Worm (Caenorhabditis elegans) whole organism, L1 larva: ENCODE data around the gene T16D1.1.

ENCODE experiments used
- C16A3.4 ChIP-seq: fragments of 150-350 bp; optimal IDR thresholded peaks from 2 replicates; lab custom pipeline; 2014; ENCODE audit warnings: missing biosample characterization, missing genetic modification characterization
- Y116A8C.19 ChIP-seq: sonication (generic microtip); optimal IDR thresholded peaks from 2 replicates; lab custom pipeline; 2016; ENCODE audit warnings: missing compliant biosample characterization, missing genetic modification characterization, borderline replicate concordance
- ama-1 ChIP-seq: fragments of 150-350 bp; optimal IDR thresholded peaks from 2 replicates; lab custom pipeline; 2014
- blmp-1 ChIP-seq: fragments of 150-350 bp; optimal IDR thresholded peaks from 2 replicates; lab custom pipeline; 2014; ENCODE audit warnings: missing biosample characterization, missing genetic modification characterization
- ceh-8 ChIP-seq: fragments of 200-800 bp; sonication (Bioruptor generic); optimal IDR thresholded peaks from 2 replicates; lab custom pipeline; 2018; ENCODE audit warnings: mild to moderate bottlenecking, missing genetic modification characterization, moderate library complexity, missing compliant biosample characterization
- ceh-82 ChIP-seq, 3 experiments: fragments of 150-350 bp in 1 of 3; sonication (generic microtip) in 2 of 3; optimal IDR thresholded peaks; 2 replicates each; lab custom pipeline; 2014 to 2017; ENCODE audit warnings: missing biosample characterization in 3 of 3, missing genetic modification characterization in 3 of 3
- ceh-88 ChIP-seq: fragments of 200-800 bp; sonication (Bioruptor generic); IDR thresholded peaks from 2 replicates; pipeline ENCODE4 v1.3.6; 2022; ENCODE audit warnings: missing genetic modification characterization, missing compliant biosample characterization
- dpl-1 ChIP-seq, 3 experiments: fragments of 150-350 bp in 2 of 3; sonication (generic microtip) in 1 of 3; optimal IDR thresholded peaks; 2 replicates each; lab custom pipeline; 2014 to 2017; ENCODE audit warnings: missing biosample characterization in 3 of 3, missing genetic modification characterization in 3 of 3, missing genetic modification reagents in 3 of 3
- dsc-1 ChIP-seq: sonication (generic microtip); optimal IDR thresholded peaks from 2 replicates; lab custom pipeline; 2016; ENCODE audit warnings: mild to moderate bottlenecking, missing genetic modification characterization, missing compliant biosample characterization
- efl-1 ChIP-seq, 4 experiments: fragments of 150-350 bp; optimal IDR thresholded peaks in 3 of 4; peaks in 1 of 4; 1 replicate in 1 of 4; 2 replicates in 3 of 4; lab custom pipeline; 2014; ENCODE audit warnings: missing biosample characterization in 2 of 4, missing genetic modification characterization in 2 of 4, missing genetic modification reagents in 2 of 4
- egl-27 ChIP-seq, 2 experiments: fragments of 150-350 bp in 1 of 2; sonication (generic microtip); optimal IDR thresholded peaks; 3 replicates each; lab custom pipeline; 2017 to 2018; ENCODE audit warnings: missing biosample characterization in 2 of 2, missing genetic modification characterization in 2 of 2, missing genetic modification reagents in 2 of 2
- elt-3 ChIP-seq, 6 experiments: fragments of 150-350 bp in 1 of 6; sonication (generic microtip); optimal IDR thresholded peaks; 2 replicates each; lab custom pipeline; 2017 to 2018; ENCODE audit warnings: missing biosample characterization in 6 of 6, missing genetic modification characterization in 6 of 6, inconsistent platforms in 1 of 6
- ets-5 ChIP-seq: fragments of 200-800 bp; sonication (Bioruptor generic); IDR thresholded peaks from 2 replicates; pipeline ENCODE4 v1.3.6; 2022; ENCODE audit warnings: missing genetic modification characterization, missing compliant biosample characterization
- fkh-10 ChIP-seq: sonication (generic microtip); optimal IDR thresholded peaks from 2 replicates; lab custom pipeline; 2017; ENCODE audit warnings: missing biosample characterization, missing genetic modification reagents, missing genetic modification characterization
- fkh-8 ChIP-seq: sonication (generic microtip); optimal IDR thresholded peaks from 2 replicates; lab custom pipeline; 2016; ENCODE audit warnings: mild to moderate bottlenecking, missing genetic modification characterization, missing compliant biosample characterization
- irx-1 ChIP-seq: sonication (generic microtip); optimal IDR thresholded peaks from 2 replicates; lab custom pipeline; 2016; ENCODE audit warnings: missing genetic modification characterization, missing compliant biosample characterization
- isw-1 ChIP-seq: fragments of 200-800 bp; sonication (Bioruptor generic); IDR thresholded peaks from 2 replicates; pipeline ENCODE4 v1.3.6; 2022; ENCODE audit warnings: missing genetic modification characterization, missing compliant biosample characterization
- lin-14 ChIP-seq: fragments of 200-800 bp; sonication (Bioruptor generic); optimal IDR thresholded peaks from 2 replicates; lab custom pipeline; 2018; ENCODE audit warnings: mild to moderate bottlenecking, missing genetic modification characterization, moderate library complexity, missing compliant biosample characterization
- lin-15B ChIP-seq: fragments of 150-350 bp; sonication (generic microtip); optimal IDR thresholded peaks from 3 replicates; lab custom pipeline; 2014; ENCODE audit warnings: missing biosample characterization, missing genetic modification characterization
- lin-35 ChIP-seq, 2 experiments: fragments of 150-350 bp; optimal IDR thresholded peaks; 2 replicates each; lab custom pipeline; 2014; ENCODE audit warnings: missing biosample characterization in 2 of 2, missing genetic modification characterization in 2 of 2, missing genetic modification reagents in 2 of 2
- lsy-2 ChIP-seq, 2 experiments: fragments of 150-350 bp; optimal IDR thresholded peaks; 2 replicates each; lab custom pipeline; 2014; ENCODE audit warnings: missing biosample characterization in 2 of 2, missing genetic modification characterization in 2 of 2
- mep-1 ChIP-seq: fragments of 150-350 bp; optimal IDR thresholded peaks from 2 replicates; lab custom pipeline; 2014; ENCODE audit warnings: missing biosample characterization, missing genetic modification characterization
- nhr-19 ChIP-seq: fragments of 200-800 bp; sonication (Bioruptor generic); conservative IDR thresholded peaks from 2 replicates; pipeline ENCODE4 v1.3.6; 2022; ENCODE audit warnings: missing genetic modification characterization, missing compliant biosample characterization
- nhr-20 ChIP-seq: sonication (generic microtip); optimal IDR thresholded peaks from 2 replicates; lab custom pipeline; 2016; ENCODE audit warnings: mild to moderate bottlenecking, missing genetic modification characterization, missing compliant biosample characterization
- nhr-47 ChIP-seq: sonication (generic microtip); optimal IDR thresholded peaks from 2 replicates; lab custom pipeline; 2016; ENCODE audit warnings: mild to moderate bottlenecking, missing genetic modification characterization, moderate library complexity, missing compliant biosample characterization
- nhr-71 ChIP-seq: sonication (generic microtip); optimal IDR thresholded peaks from 2 replicates; lab custom pipeline; 2016; ENCODE audit warnings: mild to moderate bottlenecking, missing genetic modification characterization, moderate library complexity, missing compliant biosample characterization
- nhr-84 ChIP-seq: sonication (generic microtip); optimal IDR thresholded peaks from 2 replicates; lab custom pipeline; 2017; ENCODE audit warnings: missing biosample characterization, missing genetic modification characterization
- nhr-85 ChIP-seq: sonication (generic microtip); peaks from one replicate; lab custom pipeline; 2016; ENCODE audit warnings: missing genetic modification characterization, inconsistent platforms, missing compliant biosample characterization
- pqm-1 ChIP-seq: sonication (generic microtip); optimal IDR thresholded peaks from 3 replicates; lab custom pipeline; 2017; ENCODE audit warnings: missing biosample characterization, missing genetic modification characterization
- rnt-1 ChIP-seq: sonication (generic microtip); optimal IDR thresholded peaks from 2 replicates; lab custom pipeline; 2016; ENCODE audit warnings: mild to moderate bottlenecking, missing genetic modification characterization, moderate library complexity, missing compliant biosample characterization
- skn-1 ChIP-seq: fragments of 150-350 bp; optimal IDR thresholded peaks from 2 replicates; lab custom pipeline; 2014; ENCODE audit warnings: missing biosample characterization, missing genetic modification characterization
- snpc-4 ChIP-seq: fragments of 150-350 bp; optimal IDR thresholded peaks from 2 replicates; lab custom pipeline; 2014; ENCODE audit warnings: missing biosample characterization, missing genetic modification characterization
- snu-23 ChIP-seq: sonication (generic microtip); optimal IDR thresholded peaks from 2 replicates; lab custom pipeline; 2016; ENCODE audit warnings: missing genetic modification characterization, missing compliant biosample characterization
- sptf-1 ChIP-seq: fragments of 150-350 bp; optimal IDR thresholded peaks from 2 replicates; lab custom pipeline; 2014; ENCODE audit warnings: missing biosample characterization, missing genetic modification characterization
- swsn-7 ChIP-seq: sonication (generic microtip); optimal IDR thresholded peaks from 2 replicates; lab custom pipeline; 2016; ENCODE audit warnings: missing genetic modification characterization, missing compliant biosample characterization
- tbx-2 ChIP-seq: sonication (generic microtip); optimal IDR thresholded peaks from 2 replicates; lab custom pipeline; 2016; ENCODE audit warnings: missing genetic modification characterization, missing compliant biosample characterization
- unc-86 ChIP-seq: sonication (generic microtip); optimal IDR thresholded peaks from 2 replicates; lab custom pipeline; 2016; ENCODE audit warnings: missing genetic modification characterization, missing compliant biosample characterization
- unc-98 ChIP-seq: fragments of 200-800 bp; sonication (Bioruptor generic); IDR thresholded peaks from 2 replicates; pipeline ENCODE4 v1.3.6; 2022; ENCODE audit warnings: missing genetic modification characterization, missing compliant biosample characterization
- zip-4 ChIP-seq: fragments of 200-800 bp; sonication (Bioruptor generic); optimal IDR thresholded peaks from 2 replicates; lab custom pipeline; 2018; ENCODE audit warnings: mild to moderate bottlenecking, missing genetic modification characterization, moderate library complexity, missing compliant biosample characterization
- ztf-4 ChIP-seq: fragments of 150-350 bp; optimal IDR thresholded peaks from 2 replicates; lab custom pipeline; 2014; ENCODE audit warnings: missing biosample characterization, missing genetic modification characterization

T16D1.1 gene

ce11 chrII:5200987-5201582, 40.4 kb downstream of the T16D1.1 start:
- TF ChIP-seq nhr-19 (GFP tag; lab: Robert Waterston, UW): peak; percentile 20; the same call in 1 of the 2 replicates
- no peak for TF ChIP-seq ceh-8 (GFP tag; lab: Kevin White, UChicago)
- no peak for TF ChIP-seq fkh-10
- no peak for TF ChIP-seq ets-5 (GFP tag; lab: Robert Waterston, UW)
- TF ChIP-seq ceh-82 (tag; optimal IDR thresholded peaks at IDR 0.05; lab: Kevin White, UChicago): peak in 1 of 3 experiments; percentile 20
- no peak for TF ChIP-seq ama-1
- TF ChIP-seq dpl-1 (GFP tag; optimal IDR thresholded peaks at IDR 0.05; lab: Kevin White, UChicago): peak in 2 of 3 experiments; percentile 11 to 23
- peak; percentile 46 for TF ChIP-seq tbx-2 (tag; lab: Kevin White, UChicago)
- peak; percentile 26 for TF ChIP-seq skn-1 (tag; lab: Kevin White, UChicago)
- peak; percentile 85 for TF ChIP-seq lin-14
- TF ChIP-seq rnt-1 (tag; lab: Kevin White, UChicago): peak; percentile 48
- TF ChIP-seq fkh-8 (tag; lab: Kevin White, UChicago): peak; percentile 23
- TF ChIP-seq snpc-4: peak; percentile 38
- TF ChIP-seq sptf-1 (tag; lab: Kevin White, UChicago): no peak
- peak; percentile 49 to 50 for TF ChIP-seq efl-1 (optimal IDR thresholded peaks at IDR 0.05; lab: Kevin White, UChicago)
- TF ChIP-seq efl-1 (GFP tag; optimal IDR thresholded peaks at IDR 0.05 in 1 of 2; lab: Kevin White, UChicago): peak; percentile 14 to 90
- TF ChIP-seq irx-1 (tag; lab: Kevin White, UChicago): no peak
- peak; percentile 28 for TF ChIP-seq nhr-47 (tag; lab: Kevin White, UChicago)
- TF ChIP-seq unc-86 (tag; lab: Kevin White, UChicago): peak; percentile 40
- no peak for TF ChIP-seq zip-4
- peak; percentile 78 for TF ChIP-seq nhr-71 (tag; lab: Kevin White, UChicago)
- TF ChIP-seq lin-35 (GFP tag; optimal IDR thresholded peaks at IDR 0.05; lab: Kevin White, UChicago): peak; percentile 31 to 37
- peak; percentile 41 for TF ChIP-seq mep-1 (tag; lab: Kevin White, UChicago)
- peak; percentile 39 for TF ChIP-seq nhr-20
- TF ChIP-seq isw-1: no peak
- peak; percentile 63 for TF ChIP-seq dsc-1 (tag; lab: Kevin White, UChicago)
- no peak for TF ChIP-seq nhr-84 (tag; lab: Kevin White, UChicago)
- TF ChIP-seq lsy-2 (tag; optimal IDR thresholded peaks at IDR 0.05; lab: Kevin White, UChicago): peak; percentile 22 to 65
- peak; percentile 87 for TF ChIP-seq blmp-1 (tag; lab: Kevin White, UChicago)
- peak in 1 of 6 experiments; percentile 45 for TF ChIP-seq elt-3 (tag; optimal IDR thresholded peaks at IDR 0.05; lab: Kevin White, UChicago)
- TF ChIP-seq C16A3.4 (tag; lab: Kevin White, UChicago): peak; percentile 7
- peak; percentile 30 for TF ChIP-seq swsn-7 (tag; lab: Kevin White, UChicago)
- peak; percentile 70 for TF ChIP-seq snu-23 (GFP tag; lab: Kevin White, UChicago)

ce11 chrII:5200205-5200604, 41.3 kb downstream of the T16D1.1 start:
- peak; percentile 44 for TF ChIP-seq nhr-71 (tag; lab: Kevin White, UChicago)
- TF ChIP-seq rnt-1 (tag; lab: Kevin White, UChicago): peak; percentile 39
- TF ChIP-seq nhr-19 (GFP tag; lab: Robert Waterston, UW): peak; percentile 62
- TF ChIP-seq snpc-4: peak; percentile 96
- peak; percentile 27 for TF ChIP-seq nhr-85 (tag; lab: Kevin White, UChicago)
- TF ChIP-seq swsn-7 (tag; lab: Kevin White, UChicago): peak; percentile 12
- peak in 1 of 2 experiments; percentile 25 for TF ChIP-seq efl-1 (optimal IDR thresholded peaks at IDR 0.05; lab: Kevin White, UChicago)
- TF ChIP-seq efl-1 (GFP tag; optimal IDR thresholded peaks at IDR 0.05 in 1 of 2; lab: Kevin White, UChicago): peak in 1 of 2 experiments; percentile 14
- TF ChIP-seq, all 84 proteins: peak for 7; not testable (repeated sequence) for 77

- TF ChIP-seq lin-14 (no peak), dsc-1 (tag; lab: Kevin White, UChicago) (no peak), unc-98 (GFP tag; lab: Robert Waterston, UW) (no peak), lin-35 (GFP tag; optimal IDR thresholded peaks at IDR 0.05; lab: Kevin White, UChicago) (no peak), Y116A8C.19 (tag; lab: Kevin White, UChicago) (no peak), irx-1 (tag; lab: Kevin White, UChicago) (no peak), pqm-1 (tag; lab: Kevin White, UChicago) (no peak), ceh-88 (GFP tag; lab: Robert Waterston, UW) (no peak), egl-27 (tag; optimal IDR thresholded peaks at IDR 0.05; lab: Kevin White, UChicago) (no peak), dpl-1 (GFP tag; optimal IDR thresholded peaks at IDR 0.05; lab: Kevin White, UChicago) (no peak), ztf-4 (tag; lab: Kevin White, UChicago) (no peak), nhr-85 (tag; lab: Kevin White, UChicago) (no peak), lin-15B (tag; lab: Kevin White, UChicago) (no peak)
Observed at ce11 chrII:5199497-5199896, 42.0 kb downstream of the T16D1.1 start, which contains the start of gene msp-50. msp-50 (plus strand) TSS chrII:5199797.
